Fruit fly (Drosophila melanogaster) whole organism, prepupa: ENCODE results near the gene CG5346.
A peak's percentile ranks its signal among the peaks of the same experiment; 100 is the strongest.

Experiments used
- CG10669 ChIP-seq: fragments of 200-800 bp; sonication (Bioruptor generic); optimal IDR thresholded peaks from 3 replicates; lab custom pipeline; 2018; ENCODE audit warnings: missing biosample characterization, mild to moderate bottlenecking, missing genetic modification characterization, moderate library complexity
- CG11762 ChIP-seq: fragments of 200-800 bp; sonication (Bioruptor generic); optimal IDR thresholded peaks from 3 replicates; lab custom pipeline; 2016; ENCODE audit warnings: missing biosample characterization, missing genetic modification characterization; ENCODE audit not compliant: insufficient read depth
- CG11902 ChIP-seq: fragments of 200-800 bp; sonication (Bioruptor generic); optimal IDR thresholded peaks from 3 replicates; lab custom pipeline; 2016; ENCODE audit warnings: missing biosample characterization, missing genetic modification characterization
- CG15336 ChIP-seq: fragments of 200-800 bp; sonication (Bioruptor generic); IDR thresholded peaks from 2 replicates; pipeline ENCODE4 v1.3.6; 2022; ENCODE audit warnings: missing biosample characterization, missing genetic modification characterization
- CG1621 ChIP-seq: fragments of 200-800 bp; sonication (Bioruptor generic); optimal IDR thresholded peaks from 3 replicates; lab custom pipeline; 2018; ENCODE audit warnings: missing biosample characterization, mild to moderate bottlenecking, missing genetic modification characterization
- CG3032 ChIP-seq: fragments of 200-800 bp; optimal IDR thresholded peaks from 2 replicates; lab custom pipeline; 2019; ENCODE audit warnings: missing biosample characterization, mild to moderate bottlenecking, missing genetic modification characterization, moderate library complexity
- CG34406 ChIP-seq: fragments of 200-800 bp; sonication (Bioruptor generic); optimal IDR thresholded peaks from 3 replicates; lab custom pipeline; 2016; ENCODE audit warnings: missing biosample characterization, missing genetic modification characterization
- CG3919 ChIP-seq: fragments of 200-800 bp; sonication (Bioruptor generic); optimal IDR thresholded peaks from 3 replicates; lab custom pipeline; 2016; ENCODE audit warnings: missing biosample characterization, missing genetic modification characterization
- CG6792 ChIP-seq: fragments of 200-800 bp; sonication (Bioruptor generic); optimal IDR thresholded peaks from 3 replicates; lab custom pipeline; 2016; ENCODE audit warnings: missing biosample characterization, missing genetic modification characterization
- CG6808 ChIP-seq: fragments of 200-800 bp; sonication (Bioruptor generic); optimal IDR thresholded peaks from 3 replicates; lab custom pipeline; 2017; ENCODE audit warnings: missing biosample characterization, missing genetic modification characterization, mild to moderate bottlenecking, moderate library complexity, missing genetic modification reagents
- CG6854 ChIP-seq: fragments of 200-800 bp; sonication (Bioruptor generic); optimal IDR thresholded peaks from 2 replicates; lab custom pipeline; 2017; ENCODE audit warnings: missing biosample characterization, mild to moderate bottlenecking, missing genetic modification characterization
- CG8319 ChIP-seq: fragments of 200-800 bp; sonication (Bioruptor generic); optimal IDR thresholded peaks from 3 replicates; lab custom pipeline; 2016; ENCODE audit warnings: missing biosample characterization, missing genetic modification characterization
- CG8632 ChIP-seq: fragments of 200-800 bp; sonication (Bioruptor generic); optimal IDR thresholded peaks from 3 replicates; lab custom pipeline; 2016; ENCODE audit warnings: missing biosample characterization, missing genetic modification characterization
- CG9139 ChIP-seq: fragments of 200-800 bp; sonication (Bioruptor generic); optimal IDR thresholded peaks from 3 replicates; lab custom pipeline; 2017; ENCODE audit warnings: missing biosample characterization, mild to moderate bottlenecking, missing genetic modification characterization
- Eip75B ChIP-seq: fragments of 200-800 bp; sonication (Bioruptor generic); optimal IDR thresholded peaks from 3 replicates; lab custom pipeline; 2016; ENCODE audit warnings: missing biosample characterization, missing genetic modification characterization
- Eip78C ChIP-seq: fragments of 200-800 bp; sonication (Bioruptor generic); peaks from one replicate; lab custom pipeline; 2016; ENCODE audit warnings: missing biosample characterization, missing genetic modification characterization
- Ets96B ChIP-seq: fragments of 200-800 bp; optimal IDR thresholded peaks from 2 replicates; lab custom pipeline; 2019; ENCODE audit warnings: missing biosample characterization, mild to moderate bottlenecking, missing genetic modification characterization, moderate library complexity
- Gug ChIP-seq: fragments of 200-800 bp; sonication (Bioruptor generic); IDR thresholded peaks from 2 replicates; pipeline ENCODE4 v1.3.6; 2022; ENCODE audit warnings: missing biosample characterization, missing genetic modification characterization
- Hr39 ChIP-seq: fragments of 200-800 bp; sonication (Bioruptor generic); optimal IDR thresholded peaks from 2 replicates; lab custom pipeline; 2016; ENCODE audit warnings: missing biosample characterization, missing genetic modification characterization
- Met ChIP-seq: fragments of 200-800 bp; sonication (Bioruptor generic); optimal IDR thresholded peaks from 3 replicates; lab custom pipeline; 2016; ENCODE audit warnings: missing biosample characterization, missing genetic modification characterization
- OdsH ChIP-seq: fragments of 200-800 bp; sonication (Bioruptor generic); optimal IDR thresholded peaks from 3 replicates; lab custom pipeline; 2016; ENCODE audit warnings: missing biosample characterization, missing genetic modification characterization
- Sox102F ChIP-seq: fragments of 200-800 bp; sonication (Bioruptor generic); optimal IDR thresholded peaks from 2 replicates; lab custom pipeline; 2016; ENCODE audit warnings: missing biosample characterization, mild to moderate bottlenecking, missing genetic modification characterization
- Sox14 ChIP-seq: fragments of 200-800 bp; sonication (Bioruptor generic); optimal IDR thresholded peaks from 3 replicates; lab custom pipeline; 2016; ENCODE audit warnings: missing biosample characterization, missing genetic modification characterization
- achi ChIP-seq: fragments of 200-800 bp; sonication (Bioruptor generic); optimal IDR thresholded peaks from 3 replicates; lab custom pipeline; 2016; ENCODE audit warnings: missing biosample characterization, missing genetic modification characterization
- acj6 ChIP-seq: fragments of 200-800 bp; sonication (Bioruptor generic); optimal IDR thresholded peaks from 3 replicates; lab custom pipeline; 2016; ENCODE audit warnings: missing biosample characterization, missing genetic modification characterization
- cyc ChIP-seq: fragments of 200-800 bp; sonication (Bioruptor generic); optimal IDR thresholded peaks from 3 replicates; lab custom pipeline; 2016; ENCODE audit warnings: missing biosample characterization, missing genetic modification characterization
- dsx ChIP-seq: fragments of 200-800 bp; optimal IDR thresholded peaks from 3 replicates; lab custom pipeline; 2019; ENCODE audit warnings: missing biosample characterization, mild to moderate bottlenecking, missing genetic modification characterization, moderate library complexity; ENCODE audit not compliant: poor library complexity, severe bottlenecking
- eg ChIP-seq: fragments of 200-800 bp; sonication (Bioruptor generic); IDR thresholded peaks from 3 replicates; pipeline ENCODE4 v1.3.6; 2022; ENCODE audit warnings: missing biosample characterization, missing genetic modification characterization
- esn ChIP-seq: fragments of 200-800 bp; sonication (Bioruptor generic); optimal IDR thresholded peaks from 2 replicates; lab custom pipeline; 2016; ENCODE audit warnings: missing biosample characterization, mild to moderate bottlenecking, missing genetic modification characterization, moderate library complexity
- fkh ChIP-seq: fragments of 200-800 bp; sonication (Bioruptor generic); optimal IDR thresholded peaks from 3 replicates; lab custom pipeline; 2017; ENCODE audit warnings: missing biosample characterization, mild to moderate bottlenecking, missing genetic modification characterization, moderate library complexity
- lz ChIP-seq: fragments of 200-800 bp; sonication (Bioruptor generic); optimal IDR thresholded peaks from 3 replicates; lab custom pipeline; 2016; ENCODE audit warnings: missing biosample characterization, missing genetic modification characterization
- pdm3 ChIP-seq: fragments of 200-800 bp; sonication (Bioruptor generic); optimal IDR thresholded peaks from 3 replicates; lab custom pipeline; 2016; ENCODE audit warnings: missing biosample characterization, missing genetic modification characterization
- spab ChIP-seq: fragments of 200-800 bp; sonication (Bioruptor generic); optimal IDR thresholded peaks from 2 replicates; lab custom pipeline; 2017; ENCODE audit warnings: missing biosample characterization, mild to moderate bottlenecking, missing genetic modification characterization, missing genetic modification reagents
- ss ChIP-seq, 2 experiments: fragments of 200-800 bp; sonication (Bioruptor generic); optimal IDR thresholded peaks; 2 replicates in 1 of 2; 3 replicates in 1 of 2; lab custom pipeline; 2017 to 2018; ENCODE audit warnings: mild to moderate bottlenecking in 2 of 2, missing biosample characterization in 2 of 2, missing genetic modification characterization in 2 of 2, moderate library complexity in 1 of 2
- svp ChIP-seq: fragments of 200-800 bp; sonication (Bioruptor generic); peaks from one replicate; lab custom pipeline; 2016; ENCODE audit warnings: missing biosample characterization, missing genetic modification characterization
- topi ChIP-seq: fragments of 200-800 bp; sonication (Bioruptor generic); optimal IDR thresholded peaks from 3 replicates; lab custom pipeline; 2016; ENCODE audit warnings: missing biosample characterization, missing genetic modification characterization
- vri ChIP-seq: fragments of 200-800 bp; sonication (Bioruptor generic); optimal IDR thresholded peaks from 3 replicates; lab custom pipeline; 2016; ENCODE audit warnings: missing biosample characterization, mild to moderate bottlenecking, missing genetic modification characterization

Gene CG5346

DNA sequence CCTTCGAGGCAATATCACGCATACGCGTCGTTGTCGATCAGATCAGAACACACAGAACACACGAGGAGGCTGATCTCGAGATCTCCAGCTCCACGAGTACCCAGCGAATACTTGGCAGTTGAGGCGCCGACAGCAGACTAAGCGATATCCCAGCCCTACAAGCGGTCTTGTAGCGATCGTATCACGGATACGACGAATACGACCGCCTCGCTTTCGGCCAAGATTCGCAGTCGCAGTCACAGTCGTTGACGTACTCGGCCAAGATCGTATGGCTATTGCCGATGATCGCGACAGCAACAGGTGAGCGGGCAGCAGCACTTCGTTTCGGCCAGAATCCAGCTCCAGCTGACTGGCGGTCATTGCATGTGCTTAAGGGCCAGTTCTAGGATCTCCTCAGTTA, 11.3 kb upstream of the CG5346 start, which contains the start of gene CG5326:
Gene CG5326 (minus strand): TSS at position 158 of the 400 bp plus-strand sequence.
- TF ChIP-seq dsx, result peak; percentile 56
- no peak for TF ChIP-seq achi
- TF ChIP-seq CG9139, result peak; percentile 46
- TF ChIP-seq CG1621, result peak; percentile 58
- peak; percentile 12 for TF ChIP-seq CG6854 (GFP tag; lab: Kevin White, UChicago)
- TF ChIP-seq CG3032 (tag; lab: Kevin White, UChicago), result no peak
- no peak for TF ChIP-seq Sox102F
- peak; percentile 40 for TF ChIP-seq CG6808 (GFP tag; lab: Kevin White, UChicago)
- 0 out of 3 replicates have a peak, but pooled peaks have one; percentile 15 for TF ChIP-seq eg (GFP tag; lab: Robert Waterston, UW)
- TF ChIP-seq CG3919 (GFP tag; lab: Kevin White, UChicago), result peak; percentile 39
- no peak for TF ChIP-seq CG11762
- no peak for TF ChIP-seq CG15336 (GFP tag; lab: Robert Waterston, UW)
- peak; percentile 35 to 69 for TF ChIP-seq ss (GFP tag; optimal IDR thresholded peaks at IDR 0.05; lab: Kevin White, UChicago)
- peak; percentile 24 for TF ChIP-seq Eip78C (GFP tag; lab: Kevin White, UChicago)
- TF ChIP-seq, all 60 proteins: peak for 9

DNA sequence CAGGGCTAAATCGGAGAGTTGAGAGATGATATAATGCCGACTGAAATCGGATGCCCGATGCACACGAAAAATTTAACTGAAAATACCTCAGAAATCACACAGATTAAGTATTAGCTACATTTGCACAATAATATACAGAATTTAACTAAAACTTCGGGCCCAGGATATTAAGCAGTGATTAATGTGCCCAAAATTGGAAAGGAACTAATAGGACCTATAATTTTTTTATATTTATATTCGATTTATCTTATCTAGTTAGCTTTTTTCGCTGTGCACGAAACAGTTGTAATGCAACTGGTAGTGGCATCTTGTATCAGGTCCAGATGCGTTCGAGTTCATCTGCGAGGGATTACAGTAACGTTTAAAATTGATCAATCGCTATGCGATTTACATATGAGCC, 10.4 kb upstream of the CG5346 start:
- TF ChIP-seq Ets96B (tag; lab: Kevin White, UChicago) (peak; percentile 47), CG6792 (GFP tag; lab: Kevin White, UChicago) (peak; percentile 38), CG8632 (GFP tag; lab: Kevin White, UChicago) (peak; percentile 49), CG8319 (GFP tag; lab: Kevin White, UChicago) (peak; percentile 36), fkh (no peak), CG6808 (GFP tag; lab: Kevin White, UChicago) (peak; percentile 16), CG34406 (GFP tag; lab: Kevin White, UChicago) (peak; percentile 58), CG3919 (GFP tag; lab: Kevin White, UChicago) (peak; percentile 18), lz (GFP tag; lab: Kevin White, UChicago) (peak; percentile 28), cyc (GFP tag; lab: Kevin White, UChicago) (no peak), topi (GFP tag; lab: Kevin White, UChicago) (peak; percentile 41), CG3032 (tag; lab: Kevin White, UChicago) (peak; percentile 40), Hr39 (GFP tag; lab: Kevin White, UChicago) (no peak), Eip78C (GFP tag; lab: Kevin White, UChicago) (peak; percentile 82), pdm3 (GFP tag; lab: Kevin White, UChicago) (peak; percentile 35), OdsH (GFP tag; lab: Kevin White, UChicago) (peak; percentile 52), Met (GFP tag; lab: Kevin White, UChicago) (peak; percentile 21), Eip75B (GFP tag; lab: Kevin White, UChicago) (peak; percentile 43), svp (GFP tag; lab: Kevin White, UChicago) (peak; percentile 46), CG10669 (GFP tag; lab: Kevin White, UChicago) (peak; percentile 28), spab (GFP tag; lab: Kevin White, UChicago) (no peak), Sox14 (GFP tag; lab: Kevin White, UChicago) (peak; percentile 6), acj6 (peak; percentile 32), esn (peak; percentile 43), CG11762 (peak; percentile 27), vri (GFP tag; lab: Kevin White, UChicago) (no peak), CG11902 (GFP tag; lab: Kevin White, UChicago) (peak; percentile 25), achi (peak; percentile 25), Gug (GFP tag; lab: Robert Waterston, UW) (no peak), Sox102F (no peak)
